Fruit fly (Drosophila melanogaster) whole organism, pupa: ENCODE data around the gene CG13049.

ENCODE experiments used
- CG10348 ChIP-seq: fragments of 200-800 bp; sonication (Bioruptor generic); IDR thresholded peaks from 2 replicates; pipeline ENCODE4 v1.3.6; 2022; ENCODE audit warnings: missing biosample characterization, missing genetic modification characterization
- CG12605 ChIP-seq: fragments of 200-800 bp; sonication (Bioruptor generic); IDR thresholded peaks from 2 replicates; pipeline ENCODE4 v1.3.6; 2022; ENCODE audit warnings: missing biosample characterization, missing genetic modification characterization
- CG13204 ChIP-seq: fragments of 200-800 bp; sonication (Bioruptor generic); optimal IDR thresholded peaks from 2 replicates; lab custom pipeline; 2018; ENCODE audit warnings: missing biosample characterization, mild to moderate bottlenecking, missing genetic modification characterization, moderate library complexity
- CG14655 ChIP-seq: fragments of 200-800 bp; sonication (Bioruptor generic); optimal IDR thresholded peaks from 3 replicates; lab custom pipeline; 2017; ENCODE audit warnings: mild to moderate bottlenecking, missing biosample characterization, missing genetic modification reagents, missing genetic modification characterization
- CG15710 ChIP-seq: fragments of 200-800 bp; sonication (Bioruptor generic); optimal IDR thresholded peaks from 2 replicates; lab custom pipeline; 2018; ENCODE audit warnings: missing biosample characterization, mild to moderate bottlenecking, missing genetic modification characterization, moderate library complexity
- CG17806 ChIP-seq: fragments of 200-800 bp; sonication (Bioruptor generic); optimal IDR thresholded peaks from 2 replicates; lab custom pipeline; 2018; ENCODE audit warnings: missing biosample characterization, mild to moderate bottlenecking, missing genetic modification characterization, moderate library complexity
- CG32121 ChIP-seq: fragments of 200-800 bp; sonication (Bioruptor generic); IDR thresholded peaks from 2 replicates; pipeline ENCODE4 v1.3.6; 2022; ENCODE audit warnings: missing biosample characterization, missing genetic modification characterization
- CG34367 ChIP-seq: fragments of 200-800 bp; sonication (Bioruptor generic); optimal IDR thresholded peaks from 2 replicates; lab custom pipeline; 2018; ENCODE audit warnings: missing biosample characterization, mild to moderate bottlenecking, missing genetic modification characterization
- CG4496 ChIP-seq: fragments of 200-800 bp; sonication (Bioruptor generic); IDR thresholded peaks from 3 replicates; pipeline ENCODE4 v1.3.6; 2022; ENCODE audit warnings: missing biosample characterization, missing genetic modification characterization
- CG8159 ChIP-seq: fragments of 200-800 bp; sonication (Bioruptor generic); optimal IDR thresholded peaks from 3 replicates; lab custom pipeline; 2018; ENCODE audit warnings: missing biosample characterization, mild to moderate bottlenecking, missing genetic modification characterization, moderate library complexity
- CG8301 ChIP-seq: fragments of 200-800 bp; sonication (Bioruptor generic); optimal IDR thresholded peaks from 2 replicates; lab custom pipeline; 2018; ENCODE audit warnings: missing biosample characterization, mild to moderate bottlenecking, missing genetic modification characterization
- CG9948 ChIP-seq: fragments of 200-800 bp; sonication (Bioruptor generic); optimal IDR thresholded peaks from 2 replicates; lab custom pipeline; 2018; ENCODE audit warnings: missing biosample characterization, mild to moderate bottlenecking, missing genetic modification characterization, moderate library complexity
- D1 ChIP-seq: fragments of 200-800 bp; sonication (Bioruptor generic); optimal IDR thresholded peaks from 2 replicates; lab custom pipeline; 2018; ENCODE audit warnings: missing biosample characterization, mild to moderate bottlenecking, missing genetic modification characterization, moderate library complexity
- EcR ChIP-seq: fragments of 200-800 bp; sonication (Bioruptor generic); optimal IDR thresholded peaks from 3 replicates; lab custom pipeline; 2019; ENCODE audit warnings: missing biosample characterization, missing genetic modification characterization, mild to moderate bottlenecking, moderate library complexity, missing genetic modification reagents
- Ets98B ChIP-seq: fragments of 200-800 bp; sonication (Bioruptor generic); IDR thresholded peaks from 2 replicates; pipeline ENCODE4 v1.3.6; 2022; ENCODE audit warnings: missing biosample characterization, missing genetic modification characterization
- Pif1A ChIP-seq: fragments of 200-800 bp; sonication (Bioruptor generic); optimal IDR thresholded peaks from 3 replicates; lab custom pipeline; 2016; ENCODE audit warnings: missing biosample characterization, missing genetic modification characterization
- Pif1B ChIP-seq: fragments of 200-800 bp; sonication (Bioruptor generic); optimal IDR thresholded peaks from 3 replicates; lab custom pipeline; 2016; ENCODE audit warnings: missing biosample characterization, missing genetic modification characterization
- Snoo ChIP-seq: fragments of 200-800 bp; sonication (Bioruptor generic); optimal IDR thresholded peaks from 3 replicates; lab custom pipeline; 2017; ENCODE audit warnings: missing biosample characterization, mild to moderate bottlenecking, missing genetic modification characterization, inconsistent platforms
- fd96Ca ChIP-seq: fragments of 200-800 bp; sonication (Bioruptor generic); IDR thresholded peaks from 3 replicates; pipeline ENCODE4 v1.3.6; 2022; ENCODE audit warnings: missing biosample characterization, missing genetic modification characterization
- gl ChIP-seq: fragments of 200-800 bp; sonication (Bioruptor generic); optimal IDR thresholded peaks from 2 replicates; lab custom pipeline; 2018; ENCODE audit warnings: missing biosample characterization, mild to moderate bottlenecking, missing genetic modification characterization
- rn ChIP-seq: fragments of 200-800 bp; sonication (Bioruptor generic); IDR thresholded peaks from 2 replicates; pipeline ENCODE4 v1.3.6; 2022; ENCODE audit warnings: missing biosample characterization, missing genetic modification characterization

Gene CG13049

DNA sequence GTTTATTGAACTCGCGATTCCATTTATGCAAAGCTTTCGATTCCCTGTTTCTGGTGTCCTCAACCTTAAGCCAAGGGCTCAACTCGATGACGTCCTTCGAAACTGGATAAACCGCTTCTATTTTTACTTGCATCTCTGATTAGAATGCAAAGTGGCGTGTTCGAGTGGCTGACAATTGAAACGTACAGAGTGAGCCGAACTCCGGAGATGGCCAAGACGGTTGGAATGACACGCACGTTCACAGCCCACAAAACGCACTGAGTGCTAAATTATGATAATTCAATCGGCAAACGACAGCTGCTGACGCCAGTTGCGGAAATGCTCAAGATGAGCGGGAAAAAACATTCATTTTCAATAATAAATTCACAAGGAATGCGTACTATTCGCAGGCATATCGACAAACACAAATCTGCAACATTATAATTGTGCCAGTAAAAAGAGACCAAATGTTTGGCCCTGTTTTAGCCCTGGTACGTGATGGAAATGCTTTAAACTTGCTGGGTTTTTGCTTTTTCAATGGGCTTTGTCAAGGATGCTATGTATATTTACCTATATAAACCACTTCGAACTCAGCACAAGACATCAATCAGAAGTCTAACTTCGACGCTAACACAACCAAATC is 9.3 kb downstream of the CG13049 start, which contains the start of gene CG13066:
TSS of gene CG13066 (plus strand) at position 572 of the 622 bp plus-strand sequence.
- TF ChIP-seq D1 (no peak), EcR (GFP tag; lab: Kevin White, UChicago) (peak; percentile 13)
- TF ChIP-seq, all 21 proteins: peak for 1

- TF ChIP-seq rn (GFP tag; lab: Robert Waterston, UW) (no peak), CG32121 (GFP tag; lab: Robert Waterston, UW) (no peak), CG12605 (GFP tag; lab: Robert Waterston, UW) (no peak), CG4496 (GFP tag; lab: Robert Waterston, UW) (no peak), CG17806 (tag; lab: Kevin White, UChicago) (no peak), CG15710 (tag; lab: Kevin White, UChicago) (no peak), Pif1B (no peak), CG10348 (GFP tag; lab: Robert Waterston, UW) (no peak)
These were observed 10.9 kb downstream of the CG13049 start, which contains the start of the genes CG34248 and CG13067 for dm6 chr3L:16270802-16271332. CG34248 (minus strand) TSS chr3L:16270902. CG13067 (plus strand) TSS chr3L:16271282.

- TF ChIP-seq gl (tag; lab: Kevin White, UChicago) (no peak), CG34367 (no peak), CG15710 (tag; lab: Kevin White, UChicago) (no peak), CG17806 (tag; lab: Kevin White, UChicago) (no peak), rn (GFP tag; lab: Robert Waterston, UW) (no peak), Snoo (no peak), EcR (GFP tag; lab: Kevin White, UChicago) (no peak), CG32121 (GFP tag; lab: Robert Waterston, UW) (no peak), CG10348 (GFP tag; lab: Robert Waterston, UW) (no peak), CG13204 (no peak), Pif1A (no peak), Ets98B (GFP tag; lab: Robert Waterston, UW) (no peak), CG4496 (GFP tag; lab: Robert Waterston, UW) (no peak)
These were observed 12.6 kb downstream of the CG13049 start, which contains the start of gene CG13068 for dm6 chr3L:16269092-16269491. CG13068 (plus strand) TSS chr3L:16269392.

DNA sequence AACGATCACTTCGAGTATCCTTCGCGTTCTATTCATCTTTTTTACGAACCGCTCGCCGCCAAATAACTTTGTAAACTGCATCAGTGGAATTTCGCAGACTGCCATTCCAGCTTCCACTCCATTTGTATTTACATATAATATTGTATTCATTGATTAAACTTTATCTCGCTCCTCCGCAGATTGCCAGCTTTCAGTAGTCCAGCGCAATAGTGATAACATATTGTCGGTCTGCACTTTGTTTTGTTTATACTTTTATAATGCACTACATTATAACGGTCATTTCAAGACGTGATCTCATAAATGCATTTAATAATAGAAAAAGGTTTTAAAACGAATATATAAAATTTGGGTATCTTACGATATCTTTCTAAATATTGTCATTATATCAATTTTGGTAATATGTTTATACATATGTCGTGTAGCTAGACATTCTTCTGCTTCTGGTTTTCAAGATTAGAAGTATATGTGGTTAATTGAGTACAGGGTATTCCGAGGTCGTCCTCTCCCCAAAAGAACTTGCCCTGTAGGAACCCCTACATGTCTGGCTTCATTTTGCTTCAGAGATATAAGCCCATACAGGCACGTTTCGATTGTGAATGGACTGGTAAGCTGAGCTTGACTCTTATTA is 13.5 kb downstream of the CG13049 start, which contains the start of gene CG4950:
TSS of gene CG4950 (minus strand) at position 51 of the 628 bp plus-strand sequence.
- TF ChIP-seq fd96Ca (GFP tag; lab: Robert Waterston, UW) (no peak), Pif1B (peak; percentile 10), Snoo (no peak), Ets98B (GFP tag; lab: Robert Waterston, UW) (no peak), CG9948 (tag; lab: Kevin White, UChicago) (peak; percentile 53), CG8301 (tag; lab: Kevin White, UChicago) (peak; percentile 45), CG14655 (GFP tag; lab: Kevin White, UChicago) (peak; percentile 65), CG32121 (GFP tag; lab: Robert Waterston, UW) (no peak), CG13204 (no peak), CG34367 (peak; percentile 45), gl (tag; lab: Kevin White, UChicago) (peak; percentile 12), CG10348 (GFP tag; lab: Robert Waterston, UW) (no peak), D1 (no peak), Pif1A (peak; percentile 22), CG8159 (peak; percentile 75), CG12605 (GFP tag; lab: Robert Waterston, UW) (no peak), CG17806 (tag; lab: Kevin White, UChicago) (peak; percentile 57), EcR (GFP tag; lab: Kevin White, UChicago) (no peak), rn (GFP tag; lab: Robert Waterston, UW) (no peak), CG4496 (GFP tag; lab: Robert Waterston, UW) (no peak; the same call in 2 of the 3 replicates), CG15710 (tag; lab: Kevin White, UChicago) (peak; percentile 73)

DNA sequence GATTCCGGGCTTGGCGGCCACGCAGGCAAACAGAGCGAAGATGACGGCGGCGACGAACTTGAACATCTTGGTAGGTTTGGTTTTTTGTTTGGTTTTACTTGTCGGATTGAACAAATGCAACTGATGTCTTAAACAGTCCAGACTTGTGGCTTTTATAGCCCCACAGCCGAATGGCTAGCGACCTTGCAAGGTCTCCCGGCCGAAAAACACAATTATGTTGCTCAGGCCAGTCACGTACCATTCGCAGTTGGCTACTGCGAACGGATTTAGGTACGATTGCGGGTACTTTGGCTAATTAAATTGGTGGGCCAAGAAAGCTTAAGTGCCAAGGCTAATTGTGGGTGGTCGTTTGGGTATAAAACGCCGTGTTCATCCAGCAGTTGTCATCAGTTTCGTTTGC is 16.7 kb downstream of the CG13049 start, which contains the start of the genes CG13051 and CG13069:
TSS of gene CG13051 (minus strand) at position 101 of the 400 bp plus-strand sequence.
TSS of gene CG13069 (plus strand) at position 386 of the 400 bp plus-strand sequence.
- no peak for TF ChIP-seq CG8159
- TF ChIP-seq CG32121 (GFP tag; lab: Robert Waterston, UW) = no peak
- no peak for TF ChIP-seq CG17806 (tag; lab: Kevin White, UChicago)
- TF ChIP-seq CG15710 (tag; lab: Kevin White, UChicago) = no peak
- TF ChIP-seq CG13204 = no peak
- no peak for TF ChIP-seq EcR (GFP tag; lab: Kevin White, UChicago)
- TF ChIP-seq CG4496 (GFP tag; lab: Robert Waterston, UW) = no peak
- no peak for TF ChIP-seq D1
- no peak for TF ChIP-seq gl (tag; lab: Kevin White, UChicago)
- TF ChIP-seq CG10348 (GFP tag; lab: Robert Waterston, UW) = no peak
- no peak for TF ChIP-seq CG14655 (GFP tag; lab: Kevin White, UChicago)
- no peak for TF ChIP-seq Pif1A
- TF ChIP-seq Snoo = no peak
- no peak for TF ChIP-seq fd96Ca (GFP tag; lab: Robert Waterston, UW)
- TF ChIP-seq CG12605 (GFP tag; lab: Robert Waterston, UW) = no peak
- no peak for TF ChIP-seq CG9948 (tag; lab: Kevin White, UChicago)
